Worm (Caenorhabditis elegans) whole organism, L1 larva: ENCODE measurements around the gene dex-1.

Experiments
- ces-1 ChIP-seq: fragments of 150-350 bp; optimal IDR thresholded peaks from 2 replicates; lab custom pipeline; 2014; ENCODE audit warnings: missing biosample characterization, missing genetic modification reagents, missing genetic modification characterization
- lin-13 ChIP-seq: fragments of 150-350 bp; optimal IDR thresholded peaks from 2 replicates; lab custom pipeline; 2014; ENCODE audit warnings: missing biosample characterization, missing genetic modification reagents, missing genetic modification characterization
- lin-35 ChIP-seq, 2 experiments: fragments of 150-350 bp; optimal IDR thresholded peaks; 2 replicates each; lab custom pipeline; 2014; ENCODE audit warnings: missing biosample characterization in 2 of 2, missing genetic modification characterization in 2 of 2, missing genetic modification reagents in 2 of 2
- pag-3 ChIP-seq: sonication (generic microtip); optimal IDR thresholded peaks from 2 replicates; lab custom pipeline; 2017; ENCODE audit warnings: missing genetic modification characterization, mild to moderate bottlenecking, missing compliant biosample characterization, antibody characterized with exemption, borderline replicate concordance; ENCODE audit not compliant: insufficient read depth
- unc-98 ChIP-seq: fragments of 200-800 bp; sonication (Bioruptor generic); IDR thresholded peaks from 2 replicates; pipeline ENCODE4 v1.3.6; 2022; ENCODE audit warnings: missing genetic modification characterization, missing compliant biosample characterization

DNA sequence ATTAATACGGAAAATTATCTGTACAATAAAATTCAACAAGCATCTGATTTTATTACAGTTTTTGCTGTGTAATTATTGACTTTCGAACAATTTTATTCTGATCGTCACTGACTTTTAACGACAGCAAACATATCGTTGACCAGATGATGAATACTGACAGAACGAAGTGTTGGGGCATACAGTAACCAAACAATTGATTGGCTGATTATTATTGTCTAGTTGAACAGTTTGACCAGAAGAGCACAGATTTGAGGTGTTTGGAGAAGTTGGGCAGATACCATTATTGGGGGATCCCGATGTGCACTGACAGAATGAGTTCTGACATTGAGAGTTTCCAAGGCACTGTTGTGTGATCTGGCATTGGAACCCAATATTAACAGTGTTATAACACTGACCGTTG lies 19.0 kb upstream of the dex-1 start:
- TF ChIP-seq unc-98 (GFP tag; lab: Robert Waterston, UW) (no peak), ces-1 (GFP tag; lab: Kevin White, UChicago) (no peak), lin-13 (no peak), pag-3 (tag; lab: Kevin White, UChicago) (no peak), lin-35 (GFP tag; optimal IDR thresholded peaks at IDR 0.05; lab: Kevin White, UChicago) (no peak)
